Fruit fly (Drosophila melanogaster) whole organism, pupa: ENCODE data around the gene ranshi.
A peak's percentile ranks its signal among the peaks of the same experiment; 100 is the strongest.

Experiments used
- CG10348 ChIP-seq: fragments of 200-800 bp; sonication (Bioruptor generic); IDR thresholded peaks from 2 replicates; pipeline ENCODE4 v1.3.6; 2022; ENCODE audit warnings: missing biosample characterization, missing genetic modification characterization
- CG12605 ChIP-seq: fragments of 200-800 bp; sonication (Bioruptor generic); IDR thresholded peaks from 2 replicates; pipeline ENCODE4 v1.3.6; 2022; ENCODE audit warnings: missing biosample characterization, missing genetic modification characterization
- CG17806 ChIP-seq: fragments of 200-800 bp; sonication (Bioruptor generic); optimal IDR thresholded peaks from 2 replicates; lab custom pipeline; 2018; ENCODE audit warnings: missing biosample characterization, mild to moderate bottlenecking, missing genetic modification characterization, moderate library complexity
- CG32121 ChIP-seq: fragments of 200-800 bp; sonication (Bioruptor generic); IDR thresholded peaks from 2 replicates; pipeline ENCODE4 v1.3.6; 2022; ENCODE audit warnings: missing biosample characterization, missing genetic modification characterization
- CG34367 ChIP-seq: fragments of 200-800 bp; sonication (Bioruptor generic); optimal IDR thresholded peaks from 2 replicates; lab custom pipeline; 2018; ENCODE audit warnings: missing biosample characterization, mild to moderate bottlenecking, missing genetic modification characterization
- CG4496 ChIP-seq: fragments of 200-800 bp; sonication (Bioruptor generic); IDR thresholded peaks from 3 replicates; pipeline ENCODE4 v1.3.6; 2022; ENCODE audit warnings: missing biosample characterization, missing genetic modification characterization
- CG8159 ChIP-seq: fragments of 200-800 bp; sonication (Bioruptor generic); optimal IDR thresholded peaks from 3 replicates; lab custom pipeline; 2018; ENCODE audit warnings: missing biosample characterization, mild to moderate bottlenecking, missing genetic modification characterization, moderate library complexity
- D1 ChIP-seq: fragments of 200-800 bp; sonication (Bioruptor generic); optimal IDR thresholded peaks from 2 replicates; lab custom pipeline; 2018; ENCODE audit warnings: missing biosample characterization, mild to moderate bottlenecking, missing genetic modification characterization, moderate library complexity
- EcR ChIP-seq: fragments of 200-800 bp; sonication (Bioruptor generic); optimal IDR thresholded peaks from 3 replicates; lab custom pipeline; 2019; ENCODE audit warnings: missing biosample characterization, missing genetic modification characterization, mild to moderate bottlenecking, moderate library complexity, missing genetic modification reagents
- Pif1B ChIP-seq: fragments of 200-800 bp; sonication (Bioruptor generic); optimal IDR thresholded peaks from 3 replicates; lab custom pipeline; 2016; ENCODE audit warnings: missing biosample characterization, missing genetic modification characterization
- fd96Ca ChIP-seq: fragments of 200-800 bp; sonication (Bioruptor generic); IDR thresholded peaks from 3 replicates; pipeline ENCODE4 v1.3.6; 2022; ENCODE audit warnings: missing biosample characterization, missing genetic modification characterization
- gl ChIP-seq: fragments of 200-800 bp; sonication (Bioruptor generic); optimal IDR thresholded peaks from 2 replicates; lab custom pipeline; 2018; ENCODE audit warnings: missing biosample characterization, mild to moderate bottlenecking, missing genetic modification characterization
- rn ChIP-seq: fragments of 200-800 bp; sonication (Bioruptor generic); IDR thresholded peaks from 2 replicates; pipeline ENCODE4 v1.3.6; 2022; ENCODE audit warnings: missing biosample characterization, missing genetic modification characterization

DNA sequence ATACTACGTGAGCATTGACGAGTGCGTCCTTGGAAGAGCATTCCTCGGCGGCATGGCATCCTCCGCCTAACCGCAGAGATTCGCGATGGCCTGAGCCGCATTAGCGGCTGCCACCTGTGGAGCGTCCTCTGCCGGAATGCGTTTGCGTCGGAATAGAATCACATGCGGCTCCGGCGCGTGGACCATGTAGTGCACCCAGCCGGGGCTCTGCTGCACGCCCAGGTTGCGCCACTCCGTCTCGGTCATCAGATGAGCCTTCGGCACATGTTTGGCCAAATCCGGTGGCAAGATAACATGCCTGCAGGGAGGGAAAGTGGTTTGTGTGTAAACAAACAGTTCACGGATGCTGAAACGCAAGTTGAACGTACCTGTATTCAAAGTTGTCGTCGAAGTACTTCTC lies 14.1 kb downstream of the ranshi start:
- TF ChIP-seq CG32121 (GFP tag; lab: Robert Waterston, UW) (no peak), CG8159 (no peak), CG17806 (tag; lab: Kevin White, UChicago) (no peak), D1 (no peak), CG4496 (GFP tag; lab: Robert Waterston, UW) (no peak), EcR (GFP tag; lab: Kevin White, UChicago) (no peak), CG34367 (tag; lab: Kevin White, UChicago) (no peak), CG10348 (no peak), CG12605 (GFP tag; lab: Robert Waterston, UW) (peak; percentile 55; the same call in 1 of the 2 replicates), fd96Ca (GFP tag; lab: Robert Waterston, UW) (no peak), gl (tag; lab: Kevin White, UChicago) (no peak), Pif1B (GFP tag; lab: Kevin White, UChicago) (no peak), rn (GFP tag; lab: Robert Waterston, UW) (no peak)
